Fruit fly (Drosophila melanogaster) whole organism, embryonic: ENCODE results near the gene loqs.

Source experiments
- CG10209 ChIP-seq: fragments of 200-800 bp; sonication (Bioruptor generic); optimal IDR thresholded peaks from 3 replicates; lab custom pipeline; 2017; ENCODE audit warnings: missing biosample characterization, mild to moderate bottlenecking, missing genetic modification characterization, missing genetic modification reagents
- CG10267 ChIP-seq: fragments of 200-800 bp; sonication (Bioruptor generic); optimal IDR thresholded peaks from 2 replicates; lab custom pipeline; 2018; ENCODE audit warnings: missing biosample characterization, mild to moderate bottlenecking, missing genetic modification characterization, moderate library complexity
- CG11247 ChIP-seq: fragments of 200-800 bp; sonication (Bioruptor generic); IDR thresholded peaks from 2 replicates; pipeline ENCODE4 v1.3.6; 2022; ENCODE audit warnings: missing biosample characterization, missing genetic modification characterization
- CG11456 ChIP-seq: fragments of 200-800 bp; sonication (Bioruptor generic); IDR thresholded peaks from 3 replicates; pipeline ENCODE4 v1.3.6; 2022; ENCODE audit warnings: missing biosample characterization, missing genetic modification characterization
- CG12104 ChIP-seq: fragments of 200-800 bp; sonication (Bioruptor generic); optimal IDR thresholded peaks from 3 replicates; lab custom pipeline; 2016; ENCODE audit warnings: missing biosample characterization, missing genetic modification characterization
- CG12236 ChIP-seq: fragments of 200-800 bp; sonication (Bioruptor generic); optimal IDR thresholded peaks from 2 replicates; lab custom pipeline; 2016; ENCODE audit warnings: missing biosample characterization, missing genetic modification characterization
- CG13296 ChIP-seq: fragments of 200-800 bp; sonication (Bioruptor generic); optimal IDR thresholded peaks from 3 replicates; lab custom pipeline; 2018; ENCODE audit warnings: missing biosample characterization, mild to moderate bottlenecking, missing genetic modification characterization
- CG13424 ChIP-seq: fragments of 200-800 bp; sonication (Bioruptor generic); optimal IDR thresholded peaks from 2 replicates; lab custom pipeline; 2019; ENCODE audit warnings: missing biosample characterization, mild to moderate bottlenecking, missing genetic modification characterization, moderate library complexity
- CG14710 ChIP-seq: fragments of 200-800 bp; sonication (Bioruptor generic); optimal IDR thresholded peaks from 3 replicates; lab custom pipeline; 2019; ENCODE audit warnings: missing biosample characterization, mild to moderate bottlenecking, missing genetic modification characterization, moderate library complexity
- CG15269 ChIP-seq: fragments of 200-800 bp; sonication (Bioruptor generic); optimal IDR thresholded peaks from 2 replicates; lab custom pipeline; 2018; ENCODE audit warnings: missing biosample characterization, mild to moderate bottlenecking, missing genetic modification characterization, moderate library complexity
- CG17802 ChIP-seq: fragments of 200-800 bp; sonication (Bioruptor generic); optimal IDR thresholded peaks from 2 replicates; lab custom pipeline; 2018; ENCODE audit warnings: missing biosample characterization, mild to moderate bottlenecking, missing genetic modification characterization, moderate library complexity
- CG18476 ChIP-seq: fragments of 200-800 bp; sonication (Bioruptor generic); optimal IDR thresholded peaks from 2 replicates; lab custom pipeline; 2016; ENCODE audit warnings: missing biosample characterization, mild to moderate bottlenecking, missing genetic modification characterization
- CG30020 ChIP-seq: fragments of 200-800 bp; optimal IDR thresholded peaks from 2 replicates; lab custom pipeline; 2019; ENCODE audit warnings: missing biosample characterization, mild to moderate bottlenecking, missing genetic modification characterization, moderate library complexity
- CG32532 ChIP-seq: fragments of 200-800 bp; sonication (Bioruptor generic); IDR thresholded peaks from 2 replicates; pipeline ENCODE4 v1.3.6; 2022; ENCODE audit warnings: missing biosample characterization, missing genetic modification characterization
- CG4360 ChIP-seq: fragments of 200-800 bp; sonication (Bioruptor generic); IDR thresholded peaks from 2 replicates; pipeline ENCODE4 v1.3.6; 2022; ENCODE audit warnings: missing biosample characterization, missing genetic modification characterization
- CG7987 ChIP-seq: fragments of 200-800 bp; sonication (Bioruptor generic); optimal IDR thresholded peaks from 2 replicates; lab custom pipeline; 2018; ENCODE audit warnings: missing biosample characterization, mild to moderate bottlenecking, missing genetic modification characterization, moderate library complexity
- CG8478 ChIP-seq: fragments of >200 bp; optimal IDR thresholded peaks from 2 replicates; lab custom pipeline; 2018
- CG9817 ChIP-seq: fragments of 200-800 bp; sonication (Bioruptor generic); optimal IDR thresholded peaks from 2 replicates; lab custom pipeline; 2018; ENCODE audit warnings: missing biosample characterization, mild to moderate bottlenecking, missing genetic modification characterization, moderate library complexity
- CHES-1-like ChIP-seq: fragments of 200-800 bp; sonication (Bioruptor generic); optimal IDR thresholded peaks from 2 replicates; lab custom pipeline; 2016; ENCODE audit warnings: missing biosample characterization, missing genetic modification characterization
- CTCF ChIP-seq: fragments of 200-800 bp; sonication (Bioruptor generic); optimal IDR thresholded peaks from 2 replicates; lab custom pipeline; 2017; ENCODE audit warnings: missing biosample characterization, mild to moderate bottlenecking, missing genetic modification characterization, moderate library complexity
- CrebB ChIP-seq: fragments of 200-800 bp; sonication (Bioruptor generic); optimal IDR thresholded peaks from 3 replicates; lab custom pipeline; 2018; ENCODE audit warnings: missing biosample characterization, mild to moderate bottlenecking, missing genetic modification characterization
- D19B ChIP-seq: fragments of 200-800 bp; sonication (Bioruptor generic); optimal IDR thresholded peaks from 2 replicates; lab custom pipeline; 2017; ENCODE audit warnings: missing biosample characterization, mild to moderate bottlenecking, missing genetic modification characterization
- Dll ChIP-seq: fragments of 200-800 bp; sonication (Bioruptor generic); IDR thresholded peaks from 4 replicates; pipeline ENCODE4 v1.3.6; 2022; ENCODE audit warnings: missing biosample characterization, missing genetic modification characterization; ENCODE audit not compliant: partially characterized antibody
- Doc2 ChIP-seq: fragments of 200-800 bp; sonication (Bioruptor generic); IDR thresholded peaks from 2 replicates; pipeline ENCODE4 v1.3.6; 2022; ENCODE audit warnings: missing biosample characterization, missing genetic modification characterization
- ERR ChIP-seq: fragments of 200-800 bp; sonication (Bioruptor generic); optimal IDR thresholded peaks from 2 replicates; lab custom pipeline; 2016; ENCODE audit warnings: missing biosample characterization, missing genetic modification characterization
- HHEX ChIP-seq: fragments of 200-800 bp; sonication (Bioruptor generic); optimal IDR thresholded peaks from 3 replicates; lab custom pipeline; 2017; ENCODE audit warnings: missing biosample characterization, mild to moderate bottlenecking, missing genetic modification characterization, missing genetic modification reagents
- Hr78 ChIP-seq, 2 experiments: fragments of 200-800 bp in 1 of 2; fragments of >200 bp in 1 of 2; sonication (Bioruptor generic) in 1 of 2; optimal IDR thresholded peaks; 2 replicates each; lab custom pipeline; 2017 to 2019; ENCODE audit warnings: missing biosample characterization in 2 of 2, missing genetic modification characterization in 2 of 2, mild to moderate bottlenecking in 1 of 2, moderate library complexity in 1 of 2
- Mes4 ChIP-seq: fragments of 200-800 bp; sonication (Bioruptor generic); optimal IDR thresholded peaks from 2 replicates; lab custom pipeline; 2016; ENCODE audit warnings: missing biosample characterization, missing genetic modification characterization
- Opbp ChIP-seq: fragments of 200-800 bp; sonication (Bioruptor generic); IDR thresholded peaks from 3 replicates; pipeline ENCODE4 v1.3.6; 2022; ENCODE audit warnings: missing biosample characterization, missing genetic modification characterization; ENCODE audit not compliant: partially characterized antibody
- Sry-β ChIP-seq: fragments of 200-800 bp; sonication (Bioruptor generic); optimal IDR thresholded peaks from 2 replicates; lab custom pipeline; 2018; ENCODE audit warnings: missing biosample characterization, mild to moderate bottlenecking, missing genetic modification characterization, moderate library complexity
- TFAM ChIP-seq: fragments of 200-800 bp; sonication (Bioruptor generic); optimal IDR thresholded peaks from 2 replicates; lab custom pipeline; 2017; ENCODE audit warnings: missing biosample characterization, missing genetic modification characterization, inconsistent platforms
- ac ChIP-seq: fragments of 200-800 bp; sonication (Bioruptor generic); optimal IDR thresholded peaks from 3 replicates; lab custom pipeline; 2017; ENCODE audit warnings: missing biosample characterization, mild to moderate bottlenecking, missing genetic modification characterization
- ato ChIP-seq: fragments of 200-800 bp; sonication (Bioruptor generic); IDR thresholded peaks from 2 replicates; pipeline ENCODE4 v1.3.6; 2022; ENCODE audit warnings: missing biosample characterization, missing genetic modification characterization; ENCODE audit not compliant: partially characterized antibody
- cato ChIP-seq: fragments of 200-800 bp; sonication (Bioruptor generic); optimal IDR thresholded peaks from 2 replicates; lab custom pipeline; 2016; ENCODE audit warnings: missing biosample characterization, missing genetic modification characterization, borderline replicate concordance
- dimm ChIP-seq: fragments of 200-800 bp; sonication (Bioruptor generic); IDR thresholded peaks from 2 replicates; pipeline ENCODE4 v1.3.6; 2022; ENCODE audit warnings: missing biosample characterization, missing genetic modification characterization
- disco-r ChIP-seq: fragments of 200-800 bp; sonication (Bioruptor generic); optimal IDR thresholded peaks from 2 replicates; lab custom pipeline; 2016; ENCODE audit warnings: missing biosample characterization, missing genetic modification characterization
- dmrt99B ChIP-seq: fragments of 200-800 bp; sonication (Bioruptor generic); optimal IDR thresholded peaks from 2 replicates; lab custom pipeline; 2018; ENCODE audit warnings: missing biosample characterization, mild to moderate bottlenecking, missing genetic modification characterization, moderate library complexity
- ems ChIP-seq: fragments of 200-800 bp; sonication (Bioruptor generic); optimal IDR thresholded peaks from 3 replicates; lab custom pipeline; 2016; ENCODE audit warnings: missing biosample characterization, missing genetic modification characterization
- exex ChIP-seq: fragments of 200-800 bp; sonication (Bioruptor generic); optimal IDR thresholded peaks from 4 replicates; lab custom pipeline; 2018; ENCODE audit warnings: missing biosample characterization, mild to moderate bottlenecking, missing genetic modification characterization, moderate library complexity
- gcm2 ChIP-seq: fragments of 200-800 bp; sonication (Bioruptor generic); optimal IDR thresholded peaks from 2 replicates; lab custom pipeline; 2016; ENCODE audit warnings: missing biosample characterization, missing genetic modification characterization
- her ChIP-seq: fragments of 200-800 bp; sonication (Bioruptor generic); optimal IDR thresholded peaks from 2 replicates; lab custom pipeline; 2016; ENCODE audit warnings: missing biosample characterization, missing genetic modification characterization
- p53 ChIP-seq: fragments of 200-800 bp; sonication (Bioruptor generic); optimal IDR thresholded peaks from 2 replicates; lab custom pipeline; 2016; ENCODE audit warnings: missing biosample characterization, missing genetic modification characterization
- pb ChIP-seq: fragments of 200-800 bp; sonication (Bioruptor generic); optimal IDR thresholded peaks from 3 replicates; lab custom pipeline; 2016; ENCODE audit warnings: missing biosample characterization, missing genetic modification characterization
- sim ChIP-seq: fragments of 200-800 bp; sonication (Bioruptor generic); IDR thresholded peaks from 2 replicates; pipeline ENCODE4 v1.3.6; 2022; ENCODE audit warnings: missing biosample characterization, missing genetic modification characterization
- sob ChIP-seq: fragments of 200-800 bp; sonication (Bioruptor generic); IDR thresholded peaks from 2 replicates; pipeline ENCODE4 v1.3.6; 2022; ENCODE audit warnings: missing biosample characterization, missing genetic modification characterization
- tin ChIP-seq: fragments of 200-800 bp; sonication (Bioruptor generic); optimal IDR thresholded peaks from 3 replicates; lab custom pipeline; 2016; ENCODE audit warnings: missing biosample characterization, missing genetic modification characterization
- trh ChIP-seq: fragments of 200-800 bp; sonication (Bioruptor generic); optimal IDR thresholded peaks from 2 replicates; lab custom pipeline; 2016; ENCODE audit warnings: missing biosample characterization, missing genetic modification characterization
- usp ChIP-seq: fragments of >200 bp; optimal IDR thresholded peaks from 2 replicates; lab custom pipeline; 2017; ENCODE audit warnings: missing biosample characterization, missing genetic modification characterization
- yki ChIP-seq: fragments of >200 bp; optimal IDR thresholded peaks from 3 replicates; lab custom pipeline; 2018
- zf30C ChIP-seq: fragments of 200-800 bp; sonication (Bioruptor generic); optimal IDR thresholded peaks from 3 replicates; lab custom pipeline; 2018; ENCODE audit warnings: missing biosample characterization, mild to moderate bottlenecking, missing genetic modification characterization

loqs gene

dm6 chr2L:13414525-13415481, 32.4 kb downstream of the loqs start, which contains the start of the genes CG16956, CG42784 and CG43850 (continued):
- TF ChIP-seq CG13424 (tag; lab: Kevin White, UChicago) (no peak), exex (tag; lab: Kevin White, UChicago) (peak; percentile 48), ac (GFP tag; lab: Kevin White, UChicago) (no peak), Mes4 (GFP tag; lab: Kevin White, UChicago) (peak; percentile 23), CTCF (GFP tag; lab: Kevin White, UChicago) (peak; percentile 7), zf30C (GFP tag; lab: Kevin White, UChicago) (no peak), CG11247 (GFP tag; lab: Robert Waterston, UW) (no peak; the same call in 1 of the 2 replicates), CG10209 (GFP tag; lab: Kevin White, UChicago) (peak; percentile 45), CG17802 (tag; lab: Kevin White, UChicago) (no peak), CG9817 (tag; lab: Kevin White, UChicago) (peak; percentile 44), dmrt99B (tag; lab: Kevin White, UChicago) (peak; percentile 51), CHES-1-like (GFP tag; lab: Kevin White, UChicago) (no peak), CG8478 (no peak), TFAM (no peak), yki (lab: Kevin White, UChicago) (no peak), gcm2 (no peak), CG32532 (GFP tag; lab: Robert Waterston, UW) (peak; percentile 47; the same call in 1 of the 2 replicates), p53 (no peak), cato (GFP tag; lab: Kevin White, UChicago) (no peak), Sry-β (GFP tag; lab: Kevin White, UChicago) (no peak), usp (no peak), CrebB (peak; percentile 85), tin (GFP tag; lab: Kevin White, UChicago) (no peak), Hr78 (GFP tag; optimal IDR thresholded peaks at IDR 0.05; lab: Kevin White, UChicago) (no peak), sob (0 out of 2 replicates have a peak, but pooled peaks have one; percentile 45), CG11456 (GFP tag; lab: Robert Waterston, UW) (no peak), dimm (GFP tag; lab: Robert Waterston, UW) (no peak), CG14710 (tag; lab: Kevin White, UChicago) (no peak), ems (no peak), CG15269 (peak; percentile 66), Doc2 (GFP tag; lab: Robert Waterston, UW) (no peak), trh (GFP tag; lab: Kevin White, UChicago) (no peak), her (GFP tag; lab: Kevin White, UChicago) (peak; percentile 42), HHEX (GFP tag; lab: Kevin White, UChicago) (peak; percentile 78), D19B (peak; percentile 32), CG12236 (GFP tag; lab: Kevin White, UChicago) (no peak), disco-r (GFP tag; lab: Kevin White, UChicago) (peak; percentile 5), CG7987 (GFP tag; lab: Kevin White, UChicago) (peak; percentile 86), Opbp (GFP tag; lab: Robert Waterston, UW) (no peak), CG13296 (GFP tag; lab: Kevin White, UChicago) (peak; percentile 90), CG30020 (tag; lab: Kevin White, UChicago) (no peak), pb (no peak), CG12104 (GFP tag; lab: Kevin White, UChicago) (peak; percentile 30), Dll (GFP tag; lab: Robert Waterston, UW) (no peak), sim (GFP tag; lab: Robert Waterston, UW) (0 out of 2 replicates have a peak, but pooled peaks have one; percentile 25), CG10267 (tag; lab: Kevin White, UChicago) (peak; percentile 13), CG4360 (GFP tag; lab: Robert Waterston, UW) (no peak), CG18476 (no peak), ato (GFP tag; lab: Robert Waterston, UW) (no peak), ERR (GFP tag; lab: Kevin White, UChicago) (no peak)
